Fruit fly (Drosophila melanogaster) whole organism, embryonic: ENCODE results near the gene SclA.

ENCODE experiments used
- Abd-B ChIP-seq: fragments of 200-800 bp; sonication (Bioruptor generic); optimal IDR thresholded peaks from 2 replicates; lab custom pipeline; 2018; ENCODE audit warnings: missing biosample characterization, mild to moderate bottlenecking, missing genetic modification characterization, moderate library complexity
- Awh ChIP-seq: fragments of 200-800 bp; sonication (Bioruptor generic); IDR thresholded peaks from 2 replicates; pipeline ENCODE4, ENCODE4 v1.3.6; 2022; ENCODE audit warnings: missing biosample characterization, missing genetic modification characterization
- Bdp1 ChIP-seq: fragments of 200-800 bp; sonication (Bioruptor generic); optimal IDR thresholded peaks from 3 replicates; lab custom pipeline; 2016; ENCODE audit warnings: missing biosample characterization, missing genetic modification characterization
- Blimp-1 ChIP-seq: fragments of 200-800 bp; sonication (Bioruptor generic); optimal IDR thresholded peaks from 3 replicates; lab custom pipeline; 2018; ENCODE audit warnings: missing biosample characterization, missing genetic modification characterization, mild to moderate bottlenecking, moderate library complexity, missing genetic modification reagents
- CG10654 ChIP-seq: fragments of 200-800 bp; sonication (Bioruptor generic); optimal IDR thresholded peaks from 2 replicates; lab custom pipeline; 2016; ENCODE audit warnings: missing biosample characterization, missing genetic modification characterization
- CG11247 ChIP-seq: fragments of 200-800 bp; sonication (Bioruptor generic); IDR thresholded peaks from 2 replicates; pipeline ENCODE4 v1.3.6; 2022; ENCODE audit warnings: missing biosample characterization, missing genetic modification characterization
- CG12104 ChIP-seq: fragments of 200-800 bp; sonication (Bioruptor generic); optimal IDR thresholded peaks from 3 replicates; lab custom pipeline; 2016; ENCODE audit warnings: missing biosample characterization, missing genetic modification characterization
- CG12744 ChIP-seq: fragments of 200-800 bp; sonication (Bioruptor generic); optimal IDR thresholded peaks from 2 replicates; lab custom pipeline; 2016; ENCODE audit warnings: missing biosample characterization, missing genetic modification characterization
- CG13123 ChIP-seq: fragments of 200-800 bp; sonication (Bioruptor generic); optimal IDR thresholded peaks from 2 replicates; lab custom pipeline; 2016; ENCODE audit warnings: missing biosample characterization, missing genetic modification characterization
- CG13287 ChIP-seq: fragments of 200-800 bp; sonication (Bioruptor generic); IDR thresholded peaks from 2 replicates; pipeline ENCODE4 v1.3.6; 2022; ENCODE audit warnings: missing biosample characterization, missing genetic modification characterization; ENCODE audit not compliant: partially characterized antibody
- CG14860 ChIP-seq: fragments of 200-800 bp; sonication (Bioruptor generic); IDR thresholded peaks from 3 replicates; pipeline ENCODE4 v1.3.6; 2022; ENCODE audit warnings: missing biosample characterization, missing genetic modification characterization; ENCODE audit not compliant: partially characterized antibody
- CG15073 ChIP-seq: fragments of 200-800 bp; sonication (Bioruptor generic); optimal IDR thresholded peaks from 2 replicates; lab custom pipeline; 2016; ENCODE audit warnings: missing biosample characterization, missing genetic modification characterization
- CG17328 ChIP-seq: fragments of 200-800 bp; sonication (Bioruptor generic); IDR thresholded peaks from 2 replicates; pipeline ENCODE4 v1.3.6; 2022; ENCODE audit warnings: missing biosample characterization, missing genetic modification characterization
- CG18011 ChIP-seq: fragments of 200-800 bp; sonication (Bioruptor generic); optimal IDR thresholded peaks from 2 replicates; lab custom pipeline; 2017; ENCODE audit warnings: missing biosample characterization, missing genetic modification characterization, mild to moderate bottlenecking, moderate library complexity, missing genotype
- CG1832 ChIP-seq: fragments of 200-800 bp; sonication (Bioruptor generic); optimal IDR thresholded peaks from 2 replicates; lab custom pipeline; 2017; ENCODE audit warnings: missing biosample characterization, mild to moderate bottlenecking, missing genetic modification characterization, inconsistent platforms
- CG3163 ChIP-seq: fragments of 200-800 bp; sonication (Bioruptor generic); optimal IDR thresholded peaks from 3 replicates; lab custom pipeline; 2016; ENCODE audit warnings: missing biosample characterization, missing genetic modification characterization
- CG32772 ChIP-seq: fragments of 200-800 bp; sonication (Bioruptor generic); IDR thresholded peaks from 2 replicates; pipeline ENCODE4 v1.3.6; 2022; ENCODE audit warnings: missing biosample characterization, missing genetic modification characterization
- CG3847 ChIP-seq: fragments of 200-800 bp; sonication (Bioruptor generic); IDR thresholded peaks from 2 replicates; pipeline ENCODE4 v1.3.6; 2022; ENCODE audit warnings: missing biosample characterization, missing genetic modification characterization
- CG4360 ChIP-seq: fragments of 200-800 bp; sonication (Bioruptor generic); IDR thresholded peaks from 2 replicates; pipeline ENCODE4 v1.3.6; 2022; ENCODE audit warnings: missing biosample characterization, missing genetic modification characterization
- CG4424 ChIP-seq: fragments of 200-800 bp; sonication (Bioruptor generic); optimal IDR thresholded peaks from 3 replicates; lab custom pipeline; 2016; ENCODE audit warnings: missing biosample characterization, missing genetic modification characterization
- CG4820 ChIP-seq: fragments of 200-800 bp; sonication (Bioruptor generic); optimal IDR thresholded peaks from 3 replicates; lab custom pipeline; 2016; ENCODE audit warnings: missing biosample characterization, missing genetic modification characterization
- CG7556 ChIP-seq: fragments of 200-800 bp; sonication (Bioruptor generic); optimal IDR thresholded peaks from 2 replicates; lab custom pipeline; 2017; ENCODE audit warnings: missing biosample characterization, mild to moderate bottlenecking, missing genetic modification characterization
- CG8281 ChIP-seq: fragments of 200-800 bp; sonication (Bioruptor generic); optimal IDR thresholded peaks from 2 replicates; lab custom pipeline; 2018; ENCODE audit warnings: missing biosample characterization, mild to moderate bottlenecking, missing genetic modification characterization, moderate library complexity
- CG9797 ChIP-seq: fragments of 200-800 bp; sonication (Bioruptor generic); optimal IDR thresholded peaks from 3 replicates; lab custom pipeline; 2018; ENCODE audit warnings: missing biosample characterization, mild to moderate bottlenecking, missing genetic modification characterization
- CG9876 ChIP-seq: fragments of 200-800 bp; sonication (Bioruptor generic); optimal IDR thresholded peaks from 2 replicates; lab custom pipeline; 2016; ENCODE audit warnings: missing biosample characterization, missing genetic modification characterization
- Dbx ChIP-seq: fragments of 200-800 bp; sonication (Bioruptor generic); IDR thresholded peaks from 3 replicates; pipeline ENCODE4 v1.3.6; 2022; ENCODE audit warnings: missing biosample characterization, missing genetic modification characterization
- Deaf1 ChIP-seq: fragments of 200-800 bp; optimal IDR thresholded peaks from 3 replicates; lab custom pipeline; 2019; ENCODE audit warnings: missing biosample characterization, mild to moderate bottlenecking, missing genetic modification characterization, moderate library complexity
- HHEX ChIP-seq: fragments of 200-800 bp; sonication (Bioruptor generic); optimal IDR thresholded peaks from 3 replicates; lab custom pipeline; 2017; ENCODE audit warnings: missing biosample characterization, mild to moderate bottlenecking, missing genetic modification characterization, missing genetic modification reagents
- HmgD ChIP-seq: fragments of 200-800 bp; sonication (Bioruptor generic); optimal IDR thresholded peaks from 3 replicates; lab custom pipeline; 2016; ENCODE audit warnings: missing biosample characterization, missing genetic modification characterization
- Hmr ChIP-seq: fragments of 200-800 bp; sonication (Bioruptor generic); optimal IDR thresholded peaks from 3 replicates; lab custom pipeline; 2017; ENCODE audit warnings: mild to moderate bottlenecking, missing biosample characterization, missing genetic modification reagents, missing genetic modification characterization
- MBD-R2 ChIP-seq: fragments of 200-800 bp; sonication (Bioruptor generic); IDR thresholded peaks from 2 replicates; pipeline ENCODE4 v1.3.6; 2022; ENCODE audit warnings: missing biosample characterization, missing genetic modification characterization
- MESR4 ChIP-seq: fragments of 200-800 bp; sonication (Bioruptor generic); optimal IDR thresholded peaks from 2 replicates; lab custom pipeline; 2018; ENCODE audit warnings: missing biosample characterization, mild to moderate bottlenecking, missing genetic modification characterization, moderate library complexity
- Nf-YA ChIP-seq: fragments of 200-800 bp; sonication (Bioruptor generic); IDR thresholded peaks from 2 replicates; pipeline ENCODE4 v1.3.6; 2022; ENCODE audit warnings: missing biosample characterization, missing genetic modification characterization
- Sry-β ChIP-seq: fragments of 200-800 bp; sonication (Bioruptor generic); optimal IDR thresholded peaks from 2 replicates; lab custom pipeline; 2018; ENCODE audit warnings: missing biosample characterization, mild to moderate bottlenecking, missing genetic modification characterization, moderate library complexity
- Sry-δ ChIP-seq: fragments of 200-800 bp; sonication (Bioruptor generic); optimal IDR thresholded peaks from 2 replicates; lab custom pipeline; 2016; ENCODE audit warnings: missing biosample characterization, missing genetic modification characterization
- YL-1 ChIP-seq: fragments of 200-800 bp; sonication (Bioruptor generic); optimal IDR thresholded peaks from 3 replicates; lab custom pipeline; 2017; ENCODE audit warnings: missing biosample characterization, mild to moderate bottlenecking, missing genetic modification characterization
- ac ChIP-seq: fragments of 200-800 bp; sonication (Bioruptor generic); optimal IDR thresholded peaks from 3 replicates; lab custom pipeline; 2017; ENCODE audit warnings: missing biosample characterization, mild to moderate bottlenecking, missing genetic modification characterization
- bbx ChIP-seq: fragments of 200-800 bp; sonication (Bioruptor generic); IDR thresholded peaks from 2 replicates; pipeline ENCODE4 v1.3.6; 2022; ENCODE audit warnings: missing biosample characterization, missing genetic modification characterization; ENCODE audit not compliant: partially characterized antibody
- bsh ChIP-seq, 2 experiments: fragments of 200-800 bp; sonication (Bioruptor generic); optimal IDR thresholded peaks; 2 replicates each; lab custom pipeline; 2017 to 2018; ENCODE audit warnings: mild to moderate bottlenecking in 2 of 2, missing biosample characterization in 2 of 2, missing genetic modification characterization in 2 of 2, moderate library complexity in 1 of 2
- cad ChIP-seq: fragments of >200 bp; optimal IDR thresholded peaks from 2 replicates; lab custom pipeline; 2017; ENCODE audit warnings: missing biosample characterization, missing genetic modification characterization
- chif ChIP-seq, 2 experiments: fragments of 200-800 bp; sonication (Bioruptor generic); optimal IDR thresholded peaks; 3 replicates each; lab custom pipeline; 2016; ENCODE audit warnings: missing biosample characterization in 2 of 2, missing genetic modification characterization in 2 of 2
- da ChIP-seq: fragments of 200-800 bp; sonication (Bioruptor generic); optimal IDR thresholded peaks from 2 replicates; lab custom pipeline; 2016; ENCODE audit warnings: missing biosample characterization, missing genetic modification characterization
- dimm ChIP-seq: fragments of 200-800 bp; sonication (Bioruptor generic); IDR thresholded peaks from 2 replicates; pipeline ENCODE4 v1.3.6; 2022; ENCODE audit warnings: missing biosample characterization, missing genetic modification characterization
- exex ChIP-seq: fragments of 200-800 bp; sonication (Bioruptor generic); optimal IDR thresholded peaks from 4 replicates; lab custom pipeline; 2018; ENCODE audit warnings: missing biosample characterization, mild to moderate bottlenecking, missing genetic modification characterization, moderate library complexity
- jigr1 ChIP-seq: fragments of 200-800 bp; sonication (Bioruptor generic); IDR thresholded peaks from 3 replicates; pipeline ENCODE4 v1.3.6; 2022; ENCODE audit warnings: missing biosample characterization, missing genetic modification characterization
- jumu ChIP-seq: fragments of 200-800 bp; sonication (Bioruptor generic); optimal IDR thresholded peaks from 3 replicates; lab custom pipeline; 2016; ENCODE audit warnings: missing biosample characterization, missing genetic modification characterization
- lola ChIP-seq, 3 experiments: fragments of >200 bp in 2 of 3; fragments of 200-800 bp in 1 of 3; sonication (Bioruptor generic) in 1 of 3; optimal IDR thresholded peaks; 2 replicates each; lab custom pipeline; 2017 to 2019; ENCODE audit warnings: missing biosample characterization in 3 of 3, missing genetic modification characterization in 3 of 3, mild to moderate bottlenecking in 1 of 3, moderate library complexity in 1 of 3
- run ChIP-seq: fragments of 200-800 bp; sonication (Bioruptor generic); optimal IDR thresholded peaks from 3 replicates; lab custom pipeline; 2018; ENCODE audit warnings: missing biosample characterization, mild to moderate bottlenecking, missing genetic modification characterization
- seq ChIP-seq: fragments of 200-800 bp; sonication (Bioruptor generic); IDR thresholded peaks from 2 replicates; pipeline ENCODE4 v1.3.6; 2022; ENCODE audit warnings: missing biosample characterization, missing genetic modification characterization
- zen ChIP-seq: fragments of 200-800 bp; sonication (Bioruptor generic); optimal IDR thresholded peaks from 3 replicates; lab custom pipeline; 2018; ENCODE audit warnings: missing biosample characterization, mild to moderate bottlenecking, missing genetic modification characterization, moderate library complexity

The SclA gene

DNA sequence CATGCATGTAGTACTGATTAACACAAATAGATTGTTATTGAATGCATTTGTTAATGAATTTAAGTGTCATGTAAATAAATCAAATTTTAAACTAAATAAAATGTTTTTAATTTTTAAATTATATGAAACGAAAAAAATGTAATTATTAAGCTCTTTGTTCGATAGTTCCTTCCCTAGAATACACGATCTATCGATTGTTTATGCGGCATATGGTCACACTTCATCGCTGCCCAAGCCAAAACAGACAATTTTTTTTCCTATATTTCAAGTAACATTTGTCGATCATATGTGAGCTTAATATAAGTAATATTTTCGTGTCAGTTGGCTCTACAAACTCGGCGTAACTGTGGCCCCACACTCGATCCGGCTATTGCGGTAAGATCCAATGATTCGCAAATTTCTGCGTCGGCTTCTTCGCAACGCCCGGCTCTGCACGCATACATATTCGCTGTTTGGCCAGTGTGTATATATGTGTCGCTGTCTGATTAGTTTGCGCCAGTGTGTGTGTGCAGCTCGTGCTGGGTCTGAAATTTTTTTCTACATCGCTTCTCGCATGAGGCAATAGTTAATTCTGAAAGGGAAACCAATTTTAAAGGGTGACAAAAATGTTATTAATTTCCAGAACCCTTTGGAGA, 10.8 kb upstream of the SclA start, which contains the start of gene AspRS-m (continued):
- TF ChIP-seq dimm (GFP tag; lab: Robert Waterston, UW) (no peak), CG4424 (GFP tag; lab: Kevin White, UChicago) (peak; percentile 3), CG17328 (GFP tag; lab: Robert Waterston, UW) (no peak), CG13123 (GFP tag; lab: Kevin White, UChicago) (no peak), CG9876 (no peak), da (GFP tag; lab: Kevin White, UChicago) (no peak), CG7556 (GFP tag; lab: Kevin White, UChicago) (no peak), CG1832 (GFP tag; lab: Kevin White, UChicago) (no peak), CG8281 (tag; lab: Kevin White, UChicago) (no peak), CG11247 (GFP tag; lab: Robert Waterston, UW) (no peak), Dbx (peak; percentile 44; the same call in 1 of the 3 replicates), Bdp1 (no peak), CG4820 (GFP tag; lab: Kevin White, UChicago) (no peak), Nf-YA (GFP tag; lab: Robert Waterston, UW) (no peak; the same call in 1 of the 2 replicates), CG14860 (GFP tag; lab: Robert Waterston, UW) (peak; percentile 83), run (tag; lab: Kevin White, UChicago) (no peak), chif (GFP tag; optimal IDR thresholded peaks at IDR 0.05; lab: Kevin White, UChicago) (no peak), CG3163 (GFP tag; lab: Kevin White, UChicago) (no peak), jumu (no peak), MESR4 (peak; percentile 64), Sry-β (GFP tag; lab: Kevin White, UChicago) (no peak), lola (GFP tag; optimal IDR thresholded peaks at IDR 0.05; lab: Kevin White, UChicago) (no peak), MBD-R2 (GFP tag; lab: Robert Waterston, UW) (peak; percentile 77), CG15073 (no peak), CG12744 (GFP tag; lab: Kevin White, UChicago) (no peak), cad (GFP tag; lab: Kevin White, UChicago) (no peak), CG3847 (GFP tag; lab: Robert Waterston, UW) (peak; percentile 55), CG13287 (GFP tag; lab: Robert Waterston, UW) (peak; percentile 88), CG18011 (GFP tag; lab: Kevin White, UChicago) (no peak), CG9797 (GFP tag; lab: Kevin White, UChicago) (peak; percentile 59), CG12104 (GFP tag; lab: Kevin White, UChicago) (no peak), CG32772 (peak; percentile 62; the same call in 1 of the 2 replicates), ac (GFP tag; lab: Kevin White, UChicago) (no peak), Deaf1 (tag; lab: Kevin White, UChicago) (peak; percentile 68), jigr1 (GFP tag; lab: Robert Waterston, UW) (no peak; the same call in 2 of the 3 replicates), CG10654 (GFP tag; lab: Kevin White, UChicago) (no peak), seq (GFP tag; lab: Robert Waterston, UW) (no peak), exex (tag; lab: Kevin White, UChicago) (no peak), bsh (GFP tag; optimal IDR thresholded peaks at IDR 0.05; lab: Kevin White, UChicago) (no peak), HHEX (GFP tag; lab: Kevin White, UChicago) (no peak), YL-1 (GFP tag; lab: Kevin White, UChicago) (peak; percentile 73), Abd-B (GFP tag; lab: Kevin White, UChicago) (no peak), HmgD (GFP tag; lab: Kevin White, UChicago) (no peak), Blimp-1 (GFP tag; lab: Kevin White, UChicago) (no peak), CG4360 (GFP tag; lab: Robert Waterston, UW) (no peak), Hmr (GFP tag; lab: Kevin White, UChicago) (no peak), zen (tag; lab: Kevin White, UChicago) (peak; percentile 18), Sry-δ (GFP tag; lab: Kevin White, UChicago) (peak; percentile 82), Awh (no peak), bbx (peak; percentile 89)
